Fruit fly (Drosophila melanogaster) whole organism, embryonic: ENCODE results near the gene hkb.

Experiments
- Atf3 ChIP-seq: fragments of 200-800 bp; sonication (Bioruptor generic); optimal IDR thresholded peaks from 3 replicates; lab custom pipeline; 2016; ENCODE audit warnings: missing biosample characterization, missing genetic modification characterization
- B-H1 ChIP-seq: fragments of 200-800 bp; sonication (Bioruptor generic); IDR thresholded peaks from 3 replicates; pipeline ENCODE4 v1.3.6; 2022; ENCODE audit warnings: missing biosample characterization, missing genetic modification characterization
- CG1024 ChIP-seq: fragments of 200-800 bp; sonication (Bioruptor generic); IDR thresholded peaks from 2 replicates; pipeline ENCODE4 v1.3.6; 2022; ENCODE audit warnings: missing biosample characterization, missing genetic modification characterization
- CG13775 ChIP-seq: fragments of 200-800 bp; sonication (Bioruptor generic); optimal IDR thresholded peaks from 3 replicates; lab custom pipeline; 2017; ENCODE audit warnings: missing biosample characterization, mild to moderate bottlenecking, missing genetic modification characterization
- CG15696 ChIP-seq: fragments of 200-800 bp; sonication (Bioruptor generic); optimal IDR thresholded peaks from 2 replicates; lab custom pipeline; 2019; ENCODE audit warnings: missing biosample characterization, mild to moderate bottlenecking, missing genetic modification characterization, moderate library complexity
- CG16813 ChIP-seq: fragments of 200-800 bp; sonication (Bioruptor generic); IDR thresholded peaks from 3 replicates; pipeline ENCODE4 v1.3.6; 2022; ENCODE audit warnings: missing biosample characterization, missing genetic modification characterization; ENCODE audit not compliant: partially characterized antibody
- CG17328 ChIP-seq: fragments of 200-800 bp; sonication (Bioruptor generic); IDR thresholded peaks from 2 replicates; pipeline ENCODE4 v1.3.6; 2022; ENCODE audit warnings: missing biosample characterization, missing genetic modification characterization
- CG17612 ChIP-seq: fragments of 200-800 bp; sonication (Bioruptor generic); IDR thresholded peaks from 2 replicates; pipeline ENCODE4 v1.3.6; 2022; ENCODE audit warnings: missing biosample characterization, missing genetic modification characterization
- CG18619 ChIP-seq: fragments of 200-800 bp; sonication (Bioruptor generic); optimal IDR thresholded peaks from 3 replicates; lab custom pipeline; 2017; ENCODE audit warnings: missing biosample characterization, mild to moderate bottlenecking, missing genetic modification characterization
- CG2199 ChIP-seq: fragments of 200-800 bp; sonication (Bioruptor generic); IDR thresholded peaks from 3 replicates; pipeline ENCODE4 v1.3.6; 2022; ENCODE audit warnings: missing biosample characterization, missing genetic modification characterization
- CG31441 ChIP-seq: fragments of 200-800 bp; sonication (Bioruptor generic); IDR thresholded peaks from 2 replicates; pipeline ENCODE4 v1.3.6; 2022; ENCODE audit warnings: missing biosample characterization, missing genetic modification characterization
- CG3163 ChIP-seq: fragments of 200-800 bp; sonication (Bioruptor generic); optimal IDR thresholded peaks from 3 replicates; lab custom pipeline; 2016; ENCODE audit warnings: missing biosample characterization, missing genetic modification characterization
- CG3281 ChIP-seq: fragments of 200-800 bp; sonication (Bioruptor generic); optimal IDR thresholded peaks from 3 replicates; lab custom pipeline; 2017; ENCODE audit warnings: missing biosample characterization, mild to moderate bottlenecking, missing genetic modification characterization
- CG34422 ChIP-seq: fragments of 200-800 bp; sonication (Bioruptor generic); IDR thresholded peaks from 3 replicates; pipeline ENCODE4 v1.3.6; 2022; ENCODE audit warnings: missing biosample characterization, missing genetic modification characterization
- CG4424 ChIP-seq: fragments of 200-800 bp; sonication (Bioruptor generic); optimal IDR thresholded peaks from 3 replicates; lab custom pipeline; 2016; ENCODE audit warnings: missing biosample characterization, missing genetic modification characterization
- CG7372 ChIP-seq: fragments of 200-800 bp; sonication (Bioruptor generic); IDR thresholded peaks from 2 replicates; pipeline ENCODE4 v1.3.6; 2022; ENCODE audit warnings: missing biosample characterization, missing genetic modification characterization
- CG8089 ChIP-seq: fragments of 200-800 bp; sonication (Bioruptor generic); optimal IDR thresholded peaks from 3 replicates; lab custom pipeline; 2016; ENCODE audit warnings: missing biosample characterization, missing genetic modification characterization
- CG9437 ChIP-seq: fragments of 200-800 bp; sonication (Bioruptor generic); optimal IDR thresholded peaks from 2 replicates; lab custom pipeline; 2018; ENCODE audit warnings: missing biosample characterization, mild to moderate bottlenecking, missing genetic modification characterization
- CkIIα-i1 ChIP-seq: fragments of 200-800 bp; sonication (Bioruptor generic); IDR thresholded peaks from 2 replicates; pipeline ENCODE4 v1.3.6; 2022; ENCODE audit warnings: missing biosample characterization, missing genetic modification characterization
- CoRest ChIP-seq: fragments of 200-800 bp; sonication (Bioruptor generic); optimal IDR thresholded peaks from 3 replicates; lab custom pipeline; 2018; ENCODE audit warnings: missing biosample characterization, mild to moderate bottlenecking, missing genetic modification characterization, moderate library complexity
- D19B ChIP-seq: fragments of 200-800 bp; sonication (Bioruptor generic); optimal IDR thresholded peaks from 2 replicates; lab custom pipeline; 2017; ENCODE audit warnings: missing biosample characterization, mild to moderate bottlenecking, missing genetic modification characterization
- Doc2 ChIP-seq: fragments of 200-800 bp; sonication (Bioruptor generic); IDR thresholded peaks from 2 replicates; pipeline ENCODE4 v1.3.6; 2022; ENCODE audit warnings: missing biosample characterization, missing genetic modification characterization
- Hmx ChIP-seq: fragments of 200-800 bp; sonication (Bioruptor generic); optimal IDR thresholded peaks from 2 replicates; lab custom pipeline; 2016; ENCODE audit warnings: missing biosample characterization, missing genetic modification characterization
- Hr3 ChIP-seq: fragments of 200-800 bp; sonication (Bioruptor generic); optimal IDR thresholded peaks from 3 replicates; lab custom pipeline; 2016; ENCODE audit warnings: missing biosample characterization, missing genetic modification characterization
- Hr78 ChIP-seq, 2 experiments: fragments of 200-800 bp in 1 of 2; fragments of >200 bp in 1 of 2; sonication (Bioruptor generic) in 1 of 2; optimal IDR thresholded peaks; 2 replicates each; lab custom pipeline; 2017 to 2019; ENCODE audit warnings: missing biosample characterization in 2 of 2, missing genetic modification characterization in 2 of 2, mild to moderate bottlenecking in 1 of 2, moderate library complexity in 1 of 2
- Kr ChIP-seq: fragments of 200-800 bp; sonication (Bioruptor generic); optimal IDR thresholded peaks from 2 replicates; lab custom pipeline; 2017; ENCODE audit warnings: missing biosample characterization, mild to moderate bottlenecking, missing genetic modification characterization
- Lim3 ChIP-seq: fragments of 200-800 bp; sonication (Bioruptor generic); IDR thresholded peaks from 2 replicates; pipeline ENCODE4 v1.3.6; 2022; ENCODE audit warnings: missing biosample characterization, missing genetic modification characterization
- MTF-1 ChIP-seq: fragments of 200-800 bp; sonication (Bioruptor generic); optimal IDR thresholded peaks from 2 replicates; lab custom pipeline; 2018; ENCODE audit warnings: missing biosample characterization, mild to moderate bottlenecking, missing genetic modification characterization, borderline replicate concordance
- Mad ChIP-seq: fragments of 200-800 bp; sonication (Bioruptor generic); optimal IDR thresholded peaks from 2 replicates; lab custom pipeline; 2016; ENCODE audit warnings: missing biosample characterization, missing genetic modification characterization
- Pdp1 ChIP-seq, 2 experiments: fragments of 200-800 bp; sonication (Bioruptor generic); optimal IDR thresholded peaks; 3 replicates each; lab custom pipeline; 2016; ENCODE audit warnings: missing biosample characterization in 2 of 2, missing genetic modification characterization in 2 of 2, mild to moderate bottlenecking in 1 of 2, moderate library complexity in 1 of 2
- Sin3A ChIP-seq: fragments of >200 bp; optimal IDR thresholded peaks from 2 replicates; lab custom pipeline; 2018
- Six4 ChIP-seq: fragments of 200-800 bp; sonication (Bioruptor generic); optimal IDR thresholded peaks from 2 replicates; lab custom pipeline; 2016; ENCODE audit warnings: missing biosample characterization, missing genetic modification characterization
- Sox100B ChIP-seq: fragments of 200-800 bp; sonication (Bioruptor generic); optimal IDR thresholded peaks from 3 replicates; lab custom pipeline; 2018; ENCODE audit warnings: missing biosample characterization, mild to moderate bottlenecking, missing genetic modification characterization
- Tbp ChIP-seq: fragments of >200 bp; optimal IDR thresholded peaks from 2 replicates; lab custom pipeline; 2018; ENCODE audit warnings: missing biosample characterization, missing genetic modification characterization
- az2 ChIP-seq: fragments of 200-800 bp; sonication (Bioruptor generic); optimal IDR thresholded peaks from 3 replicates; lab custom pipeline; 2016; ENCODE audit warnings: missing biosample characterization, missing genetic modification characterization
- cas ChIP-seq: fragments of 200-800 bp; sonication (Bioruptor generic); IDR thresholded peaks from 2 replicates; pipeline ENCODE4 v1.3.6; 2022; ENCODE audit warnings: missing biosample characterization, missing genetic modification characterization
- chif ChIP-seq, 2 experiments: fragments of 200-800 bp; sonication (Bioruptor generic); optimal IDR thresholded peaks; 3 replicates each; lab custom pipeline; 2016; ENCODE audit warnings: missing biosample characterization in 2 of 2, missing genetic modification characterization in 2 of 2
- chn ChIP-seq: fragments of 200-800 bp; sonication (Bioruptor generic); optimal IDR thresholded peaks from 2 replicates; lab custom pipeline; 2016; ENCODE audit warnings: missing biosample characterization, missing genetic modification characterization
- crol ChIP-seq: fragments of 200-800 bp; sonication (Bioruptor generic); IDR thresholded peaks from 2 replicates; pipeline ENCODE4 v1.3.6; 2022; ENCODE audit warnings: missing biosample characterization, missing genetic modification characterization
- da ChIP-seq: fragments of 200-800 bp; sonication (Bioruptor generic); optimal IDR thresholded peaks from 2 replicates; lab custom pipeline; 2016; ENCODE audit warnings: missing biosample characterization, missing genetic modification characterization
- dm ChIP-seq: fragments of 200-800 bp; sonication (Bioruptor generic); optimal IDR thresholded peaks from 3 replicates; lab custom pipeline; 2016; ENCODE audit warnings: missing biosample characterization, missing genetic modification characterization
- dpn ChIP-seq, 2 experiments: fragments of 200-800 bp; sonication (Bioruptor generic); optimal IDR thresholded peaks; 3 replicates each; lab custom pipeline; 2016; ENCODE audit warnings: missing biosample characterization in 2 of 2, missing genetic modification characterization in 2 of 2
- grau ChIP-seq: fragments of 200-800 bp; optimal IDR thresholded peaks from 3 replicates; lab custom pipeline; 2019; ENCODE audit warnings: missing biosample characterization, mild to moderate bottlenecking, missing genetic modification characterization, moderate library complexity
- lbe ChIP-seq: fragments of 200-800 bp; sonication (Bioruptor generic); optimal IDR thresholded peaks from 2 replicates; lab custom pipeline; 2016; ENCODE audit warnings: missing biosample characterization, mild to moderate bottlenecking, missing genetic modification characterization
- nerfin-1 ChIP-seq: fragments of 200-800 bp; sonication (Bioruptor generic); optimal IDR thresholded peaks from 3 replicates; lab custom pipeline; 2019; ENCODE audit warnings: missing biosample characterization, mild to moderate bottlenecking, missing genetic modification characterization, moderate library complexity
- oc ChIP-seq: fragments of 200-800 bp; sonication (Bioruptor generic); optimal IDR thresholded peaks from 2 replicates; lab custom pipeline; 2018; ENCODE audit warnings: missing biosample characterization, mild to moderate bottlenecking, missing genetic modification characterization, moderate library complexity
- p53 ChIP-seq: fragments of 200-800 bp; sonication (Bioruptor generic); optimal IDR thresholded peaks from 2 replicates; lab custom pipeline; 2016; ENCODE audit warnings: missing biosample characterization, missing genetic modification characterization
- pum ChIP-seq: fragments of 200-800 bp; sonication (Bioruptor generic); optimal IDR thresholded peaks from 2 replicates; lab custom pipeline; 2016; ENCODE audit warnings: missing biosample characterization, missing genetic modification characterization
- sd ChIP-seq: fragments of 200-800 bp; sonication (Bioruptor generic); optimal IDR thresholded peaks from 3 replicates; lab custom pipeline; 2018; ENCODE audit warnings: missing biosample characterization, mild to moderate bottlenecking, missing genetic modification characterization, moderate library complexity
- trem ChIP-seq: fragments of 200-800 bp; optimal IDR thresholded peaks from 3 replicates; lab custom pipeline; 2019; ENCODE audit warnings: missing biosample characterization, mild to moderate bottlenecking, missing genetic modification characterization, moderate library complexity
- unpg ChIP-seq: fragments of 200-800 bp; sonication (Bioruptor generic); optimal IDR thresholded peaks from 3 replicates; lab custom pipeline; 2018; ENCODE audit warnings: missing biosample characterization, mild to moderate bottlenecking, missing genetic modification characterization, moderate library complexity
- zf30C ChIP-seq: fragments of 200-800 bp; sonication (Bioruptor generic); optimal IDR thresholded peaks from 3 replicates; lab custom pipeline; 2018; ENCODE audit warnings: missing biosample characterization, mild to moderate bottlenecking, missing genetic modification characterization

The hkb gene

dm6 chr3R:4333964-4334363, 12.5 kb downstream of the hkb start, which contains the start of gene CG9776 (continued):
- TF ChIP-seq Mad (GFP tag; lab: Kevin White, UChicago) (peak; percentile 44), Tbp (GFP tag; lab: Kevin White, UChicago) (no peak), D19B (GFP tag; lab: Kevin White, UChicago) (peak; percentile 15), CG4424 (GFP tag; lab: Kevin White, UChicago) (peak; percentile 51), CG3163 (GFP tag; lab: Kevin White, UChicago) (peak; percentile 60), CG8089 (GFP tag; lab: Kevin White, UChicago) (peak; percentile 6), az2 (GFP tag; lab: Kevin White, UChicago) (peak; percentile 62), CG17328 (GFP tag; lab: Robert Waterston, UW) (peak; percentile 38; the same call in 1 of the 2 replicates), cas (GFP tag; lab: Robert Waterston, UW) (no peak), CG2199 (GFP tag; lab: Robert Waterston, UW) (peak; percentile 66; the same call in 1 of the 3 replicates), zf30C (GFP tag; lab: Kevin White, UChicago) (no peak), chif (GFP tag; optimal IDR thresholded peaks at IDR 0.05; lab: Kevin White, UChicago) (peak; percentile 15 to 74), CG3281 (GFP tag; lab: Kevin White, UChicago) (no peak), Doc2 (GFP tag; lab: Robert Waterston, UW) (no peak), Pdp1 (GFP tag; optimal IDR thresholded peaks at IDR 0.05; lab: Kevin White, UChicago) (peak; percentile 62 to 75), CG16813 (GFP tag; lab: Robert Waterston, UW) (peak; percentile 99), da (GFP tag; lab: Kevin White, UChicago) (peak; percentile 34), Hmx (GFP tag; lab: Kevin White, UChicago) (no peak), CoRest (tag; lab: Kevin White, UChicago) (no peak), CG13775 (GFP tag; lab: Kevin White, UChicago) (peak; percentile 35), dpn (GFP tag; optimal IDR thresholded peaks at IDR 0.05; lab: Kevin White, UChicago) (peak; percentile 66 to 75), CG1024 (GFP tag; lab: Robert Waterston, UW) (peak; percentile 96), CkIIα-i1 (GFP tag; lab: Robert Waterston, UW) (0 out of 2 replicates have a peak, but pooled peaks have one; percentile 4), crol (no peak), Kr (GFP tag; lab: Kevin White, UChicago) (no peak), Atf3 (peak; percentile 60), lbe (GFP tag; lab: Kevin White, UChicago) (peak; percentile 23), unpg (GFP tag; lab: Kevin White, UChicago) (no peak), oc (no peak), sd (tag; lab: Kevin White, UChicago) (no peak), CG18619 (GFP tag; lab: Kevin White, UChicago) (no peak), Sox100B (peak; percentile 21), Six4 (GFP tag; lab: Kevin White, UChicago) (no peak), Lim3 (GFP tag; lab: Robert Waterston, UW) (no peak), p53 (peak; percentile 74), B-H1 (GFP tag; lab: Robert Waterston, UW) (peak; percentile 48; the same call in 2 of the 3 replicates), trem (tag; lab: Kevin White, UChicago) (peak; percentile 71), CG9437 (GFP tag; lab: Kevin White, UChicago) (peak; percentile 61), dm (peak; percentile 65), CG17612 (GFP tag; lab: Robert Waterston, UW) (no peak), chn (GFP tag; lab: Kevin White, UChicago) (peak; percentile 35), CG7372 (GFP tag; lab: Robert Waterston, UW) (peak; percentile 32; the same call in 1 of the 2 replicates), grau (no peak), MTF-1 (GFP tag; lab: Kevin White, UChicago) (no peak), CG15696 (tag; lab: Kevin White, UChicago) (peak; percentile 53), nerfin-1 (tag; lab: Kevin White, UChicago) (no peak), Sin3A (peak; percentile 63), pum (GFP tag; lab: Kevin White, UChicago) (peak; percentile 76), Hr3 (GFP tag; lab: Kevin White, UChicago) (peak; percentile 42), CG34422 (GFP tag; lab: Robert Waterston, UW) (peak; percentile 61; the same call in 2 of the 3 replicates), Hr78 (GFP tag; optimal IDR thresholded peaks at IDR 0.05; lab: Kevin White, UChicago) (peak in 1 of 2 experiments; percentile 27), CG31441 (GFP tag; lab: Robert Waterston, UW) (no peak)
